ENCODE assay signal across 2 worm cellular contexts in the genomic region with DNA sequence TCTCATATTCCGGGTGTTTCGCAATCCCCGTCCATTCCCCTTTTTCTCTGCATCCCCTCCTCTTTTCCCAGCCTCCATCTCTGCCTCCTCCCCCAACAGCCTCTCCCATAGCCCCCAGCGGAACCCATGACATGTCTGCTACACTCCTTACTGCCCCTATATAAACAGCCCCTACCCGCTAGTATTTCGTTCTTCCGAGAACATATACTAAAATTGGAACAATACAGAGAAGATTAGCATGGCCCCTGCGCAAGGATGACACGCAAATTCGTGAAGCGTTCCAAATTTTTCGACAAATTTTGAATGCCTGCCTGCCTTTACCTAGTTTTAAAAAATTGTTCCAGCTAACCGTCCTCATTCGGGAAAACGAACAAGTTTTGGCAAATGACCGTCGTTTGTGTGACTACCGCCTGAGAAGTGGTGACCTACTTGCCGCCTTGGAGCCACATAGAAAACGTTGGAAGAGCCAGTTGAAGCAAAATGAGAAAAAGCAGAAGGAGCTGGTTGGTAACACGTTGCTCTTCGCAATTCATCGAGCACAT.
TF ChIP-seq lines count a peak whose summit lies in the region.

No protein-coding gene starts in this region.

TF ChIP-seq in whole organism, L4 larva, 104 proteins besides CTCF, POLR2A, EP300 and RAD21 (continued from another document):
- TF ChIP-seq hlh-30 (tag; optimal IDR thresholded peaks at IDR 0.05; lab: Kevin White, UChicago; ENCODE audit: insufficient read depth), result peak; percentile 94
- peak; percentile 96 for TF ChIP-seq D1046.2 (GFP tag; IDR thresholded peaks at IDR 0.05; lab: Robert Waterston, UW)
- no peak for TF ChIP-seq daf-12 (tag; optimal IDR thresholded peaks at IDR 0.05; lab: Kevin White, UChicago)
- TF ChIP-seq unc-39 (tag; optimal IDR thresholded peaks at IDR 0.05; lab: Kevin White, UChicago), result peak; percentile 77
- TF ChIP-seq ceh-28 (tag; optimal IDR thresholded peaks at IDR 0.05; lab: Kevin White, UChicago), result peak; percentile 37
- peak; percentile 100 for TF ChIP-seq aha-1 (tag; lab: Kevin White, UChicago)
- TF ChIP-seq F49E8.2 (tag; optimal IDR thresholded peaks at IDR 0.05; lab: Kevin White, UChicago; ENCODE audit: borderline replicate concordance), result peak; percentile 89
- peak; percentile 94 for TF ChIP-seq dmd-9 (GFP tag; IDR thresholded peaks at IDR 0.05; lab: Robert Waterston, UW)
- TF ChIP-seq nhr-111 (GFP tag; optimal IDR thresholded peaks at IDR 0.05; lab: Kevin White, UChicago), result peak; percentile 90
- peak; percentile 98 for TF ChIP-seq pha-4 (GFP tag; IDR thresholded peaks at IDR 0.05; lab: Robert Waterston, UW)
- peak; percentile 31 for TF ChIP-seq pha-4 (tag; optimal IDR thresholded peaks at IDR 0.05; lab: Kevin White, UChicago)
- peak; percentile 93 for TF ChIP-seq nhr-42 (GFP tag; IDR thresholded peaks at IDR 0.05; lab: Robert Waterston, UW)
- peak; percentile 95 for TF ChIP-seq zfp-3 (GFP tag; conservative IDR thresholded peaks at IDR 0.05; lab: Robert Waterston, UW)
- TF ChIP-seq lin-1 (GFP tag; IDR thresholded peaks at IDR 0.05; lab: Robert Waterston, UW), result peak; percentile 94
- peak; percentile 96 for TF ChIP-seq gei-8 (GFP tag; optimal IDR thresholded peaks at IDR 0.05; lab: Kevin White, UChicago)
- peak; percentile 97 for TF ChIP-seq F44E2.7 (GFP tag; IDR thresholded peaks at IDR 0.05; lab: Robert Waterston, UW)
- TF ChIP-seq nhr-10 (tag; optimal IDR thresholded peaks at IDR 0.05; lab: Kevin White, UChicago), result peak; percentile 74
- peak; percentile 97 for TF ChIP-seq ceh-20 (GFP tag; IDR thresholded peaks at IDR 0.05; lab: Robert Waterston, UW)
- no peak for TF ChIP-seq ceh-82 (tag; optimal IDR thresholded peaks at IDR 0.05; lab: Kevin White, UChicago)
- TF ChIP-seq skn-1 (tag; optimal IDR thresholded peaks at IDR 0.05; lab: Kevin White, UChicago), result no peak
- TF ChIP-seq nhr-48 (tag; optimal IDR thresholded peaks at IDR 0.05; lab: Kevin White, UChicago), result peak; percentile 87
- TF ChIP-seq T20F7.1 (GFP tag; optimal IDR thresholded peaks at IDR 0.05; lab: Kevin White, UChicago), result peak; percentile 85
- peak; percentile 93 for TF ChIP-seq mdt-29 (GFP tag; IDR thresholded peaks at IDR 0.05; lab: Robert Waterston, UW)
- peak; percentile 94 for TF ChIP-seq saeg-2 (GFP tag; IDR thresholded peaks at IDR 0.05; lab: Robert Waterston, UW)
- TF ChIP-seq pqm-1 (tag; optimal IDR thresholded peaks at IDR 0.05; lab: Kevin White, UChicago), result peak; percentile 34
- TF ChIP-seq nhr-25 (tag; optimal IDR thresholded peaks at IDR 0.05; lab: Kevin White, UChicago; ENCODE audit: borderline replicate concordance, insufficient read depth), result peak; percentile 91
- peak; percentile 99 for TF ChIP-seq hmg-1.1 (GFP tag; IDR thresholded peaks at IDR 0.05; lab: Robert Waterston, UW)
- peak; percentile 75 to 77 for TF ChIP-seq hif-1 (tag; optimal IDR thresholded peaks at IDR 0.05; lab: Kevin White, UChicago)
- TF ChIP-seq ztf-11 (tag; optimal IDR thresholded peaks at IDR 0.05; lab: Kevin White, UChicago), result no peak
- peak; percentile 90 for TF ChIP-seq lir-3 (tag; optimal IDR thresholded peaks at IDR 0.05; lab: Kevin White, UChicago)
- TF ChIP-seq mxl-2 (GFP tag; conservative IDR thresholded peaks at IDR 0.05; lab: Robert Waterston, UW), result peak; percentile 91
- peak; percentile 55 for TF ChIP-seq ama-1 (optimal IDR thresholded peaks at IDR 0.05; lab: Kevin White, UChicago)
- peak; percentile 84 for TF ChIP-seq dpl-1 (GFP tag; optimal IDR thresholded peaks at IDR 0.05; lab: Kevin White, UChicago)
- TF ChIP-seq set-16 (GFP tag; IDR thresholded peaks at IDR 0.05; lab: Robert Waterston, UW), result peak; percentile 85
- TF ChIP-seq lsy-2 (tag; optimal IDR thresholded peaks at IDR 0.05; lab: Kevin White, UChicago), result peak; percentile 81 to 94
- TF ChIP-seq spr-1 (tag; optimal IDR thresholded peaks at IDR 0.05; lab: Kevin White, UChicago), result peak; percentile 95
- TF ChIP-seq attf-4 (tag; optimal IDR thresholded peaks at IDR 0.05; lab: Kevin White, UChicago), result no peak
- peak; percentile 90 for TF ChIP-seq nhr-11 (tag; optimal IDR thresholded peaks at IDR 0.05; lab: Kevin White, UChicago)
- no peak for TF ChIP-seq ZK546.5 (tag; optimal IDR thresholded peaks at IDR 0.05; lab: Kevin White, UChicago)
- peak; percentile 65 for TF ChIP-seq nhr-6 (tag; optimal IDR thresholded peaks at IDR 0.05; lab: Kevin White, UChicago)
- peak; percentile 86 for TF ChIP-seq unc-130 (GFP tag; optimal IDR thresholded peaks at IDR 0.05; lab: Kevin White, UChicago)
- peak; percentile 96 for TF ChIP-seq php-3 (GFP tag; IDR thresholded peaks at IDR 0.05; lab: Robert Waterston, UW)
- TF ChIP-seq nhr-28 (tag; optimal IDR thresholded peaks at IDR 0.05; lab: Kevin White, UChicago), result peak; percentile 66
- peak; percentile 93 for TF ChIP-seq snpc-1.2 (GFP tag; IDR thresholded peaks at IDR 0.05; lab: Robert Waterston, UW)
- peak; percentile 48 for TF ChIP-seq lin-15B (tag; optimal IDR thresholded peaks at IDR 0.05; lab: Kevin White, UChicago)
- TF ChIP-seq lin-29 (GFP tag; IDR thresholded peaks at IDR 0.05; lab: Robert Waterston, UW), result peak; percentile 86
- TF ChIP-seq nhr-102 (tag; optimal IDR thresholded peaks at IDR 0.05; lab: Kevin White, UChicago), result peak; percentile 96
- peak; percentile 93; the same call in 1 of the 2 replicates for TF ChIP-seq daf-8 (GFP tag; IDR thresholded peaks at IDR 0.05; lab: Robert Waterston, UW)
- TF ChIP-seq ceh-44 (GFP tag; IDR thresholded peaks at IDR 0.05; lab: Robert Waterston, UW), result peak; percentile 97
- peak; percentile 80 for TF ChIP-seq ceh-32 (tag; optimal IDR thresholded peaks at IDR 0.05; lab: Kevin White, UChicago; ENCODE audit: poor library complexity)
- TF ChIP-seq aly-2 (tag; optimal IDR thresholded peaks at IDR 0.05; lab: Kevin White, UChicago), result no peak
- peak; percentile 96 for TF ChIP-seq Y105C5A.15 (GFP tag; IDR thresholded peaks at IDR 0.05; lab: Robert Waterston, UW)
- TF ChIP-seq R02D3.7 (tag; optimal IDR thresholded peaks at IDR 0.05; lab: Kevin White, UChicago), result peak; percentile 17
- TF ChIP-seq zag-1 (tag; optimal IDR thresholded peaks at IDR 0.05; lab: Kevin White, UChicago), result peak; percentile 70

TF ChIP-seq in whole organism, late embryonic, 69 proteins besides CTCF, POLR2A, EP300 and RAD21 (continued from another document):
- TF ChIP-seq hlh-13 (GFP tag; optimal IDR thresholded peaks at IDR 0.05; lab: Kevin White, UChicago) (peak; percentile 97), pax-1 (tag; optimal IDR thresholded peaks at IDR 0.05; lab: Kevin White, UChicago) (peak; percentile 81), ttx-3 (tag; optimal IDR thresholded peaks at IDR 0.05; lab: Kevin White, UChicago) (peak; percentile 94), ama-1 (optimal IDR thresholded peaks at IDR 0.05; lab: Kevin White, UChicago) (no peak), unc-86 (tag; optimal IDR thresholded peaks at IDR 0.05; lab: Kevin White, UChicago) (peak; percentile 95), ceh-2 (tag; optimal IDR thresholded peaks at IDR 0.05; lab: Kevin White, UChicago) (peak; percentile 94), pros-1 (tag; optimal IDR thresholded peaks at IDR 0.05; lab: Kevin White, UChicago) (peak; percentile 89), unc-55 (GFP tag; optimal IDR thresholded peaks at IDR 0.05; lab: Kevin White, UChicago) (peak; percentile 95), pag-3 (tag; optimal IDR thresholded peaks at IDR 0.05; lab: Kevin White, UChicago; ENCODE audit: borderline replicate concordance) (peak; percentile 95), hlh-6 (tag; optimal IDR thresholded peaks at IDR 0.05; lab: Kevin White, UChicago) (peak; percentile 97), ceh-34 (tag; optimal IDR thresholded peaks at IDR 0.05; lab: Kevin White, UChicago) (peak; percentile 97)
